Worm (Caenorhabditis elegans): ENCODE results near the gene ceh-79.

Gene ceh-79

DNA sequence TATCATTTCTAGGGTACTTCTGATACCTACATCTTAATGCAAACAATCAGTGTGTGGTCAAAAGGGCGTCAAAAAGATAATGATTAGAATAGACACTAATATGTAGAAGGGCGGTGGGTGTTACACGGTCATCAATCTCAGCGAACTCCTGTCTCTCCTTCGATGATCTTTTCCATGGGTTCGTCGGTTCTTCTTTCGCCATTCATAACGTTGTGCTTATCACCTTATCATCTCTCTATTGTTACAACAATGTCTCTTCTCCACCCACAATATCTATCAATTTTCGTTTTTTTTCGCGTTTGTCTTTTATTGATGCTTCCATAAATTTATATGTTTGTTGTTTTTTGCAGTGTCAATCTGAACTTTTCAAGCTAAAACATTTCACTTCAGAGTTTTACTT is at the start of gene ceh-79:
Gene ceh-79, plus strand, starts transcription at position 391 of the 400 bp plus-strand sequence.
- TF ChIP-seq pax-3 (tag; optimal IDR thresholded peaks at IDR 0.05), result peak; percentile 2
- TF ChIP-seq lsy-2 (tag; optimal IDR thresholded peaks at IDR 0.05), result no peak
- TF ChIP-seq blmp-1 (tag; optimal IDR thresholded peaks at IDR 0.05), result peak; percentile 38
- no peak for TF ChIP-seq nhr-28 (tag; optimal IDR thresholded peaks at IDR 0.05)
- no peak for TF ChIP-seq xbp-1 (tag; optimal IDR thresholded peaks at IDR 0.05)
- TF ChIP-seq vab-15 (tag; optimal IDR thresholded peaks at IDR 0.05), result no peak
- peak in 1 of 6 experiments; percentile 13 for TF ChIP-seq elt-3 (tag; optimal IDR thresholded peaks at IDR 0.05)

DNA sequence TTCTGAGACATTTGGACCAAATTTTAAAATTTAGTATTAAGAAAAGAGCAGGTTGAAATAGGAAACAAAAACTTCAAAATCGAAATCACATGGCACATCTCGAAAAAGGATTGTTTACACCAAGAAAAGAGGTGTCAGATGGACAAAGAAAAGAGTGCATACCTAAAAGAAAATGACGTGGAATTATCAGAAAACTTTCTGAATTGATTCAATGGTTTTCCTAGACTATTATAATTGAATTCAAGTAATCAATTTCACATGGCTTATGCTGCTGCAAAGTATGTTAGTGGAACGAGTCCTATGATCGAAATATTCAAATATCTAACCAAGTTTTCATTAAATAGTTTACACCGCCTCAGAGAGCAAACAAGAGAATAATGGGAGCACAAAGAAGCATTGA is 48.8 kb upstream of the ceh-79 start:
- peak; percentile 68 for TF ChIP-seq nhr-71 (tag; optimal IDR thresholded peaks at IDR 0.05)
- no peak for TF ChIP-seq C04F5.9 (tag; optimal IDR thresholded peaks at IDR 0.05)
- TF ChIP-seq ceh-90 (tag; optimal IDR thresholded peaks at IDR 0.05), result no peak
- TF ChIP-seq nhr-28 (tag; optimal IDR thresholded peaks at IDR 0.05), result no peak
- no peak for TF ChIP-seq hlh-17 (GFP tag; optimal IDR thresholded peaks at IDR 0.05; ENCODE audit: borderline replicate concordance)
- no peak for TF ChIP-seq lir-3 (tag; optimal IDR thresholded peaks at IDR 0.05; ENCODE audit: poor library complexity)
- TF ChIP-seq nhr-20 (tag; optimal IDR thresholded peaks at IDR 0.05), result peak; percentile 16
- TF ChIP-seq aha-1 (tag; optimal IDR thresholded peaks at IDR 0.05), result no peak
- TF ChIP-seq blmp-1 (tag; optimal IDR thresholded peaks at IDR 0.05), result no peak
- no peak for TF ChIP-seq C16A3.4 (tag; optimal IDR thresholded peaks at IDR 0.05)
- no peak for TF ChIP-seq vab-15 (tag; optimal IDR thresholded peaks at IDR 0.05)
- no peak for TF ChIP-seq zag-1 (tag; optimal IDR thresholded peaks at IDR 0.05)
- peak; percentile 61 for TF ChIP-seq sox-4 (tag; optimal IDR thresholded peaks at IDR 0.05)
- no peak for TF ChIP-seq unc-62 (GFP tag; optimal IDR thresholded peaks at IDR 0.05)
- TF ChIP-seq skn-1 (tag; optimal IDR thresholded peaks at IDR 0.05), result no peak
- no peak for TF ChIP-seq elt-3 (tag; optimal IDR thresholded peaks at IDR 0.05)
- no peak for TF ChIP-seq rnt-1 (tag; optimal IDR thresholded peaks at IDR 0.05)
- TF ChIP-seq ceh-88 (GFP tag; IDR thresholded peaks at IDR 0.05), result no peak
- TF ChIP-seq nhr-85 (tag), result peak; percentile 43
- TF ChIP-seq pax-3 (tag; optimal IDR thresholded peaks at IDR 0.05), result peak; percentile 43
- TF ChIP-seq unc-130 (tag; optimal IDR thresholded peaks at IDR 0.05), result no peak
- TF ChIP-seq ztf-4 (tag; optimal IDR thresholded peaks at IDR 0.05), result no peak
- no peak for TF ChIP-seq unc-86 (tag; optimal IDR thresholded peaks at IDR 0.05)
- no peak for TF ChIP-seq F16B12.6 (tag; optimal IDR thresholded peaks at IDR 0.05)
- no peak for TF ChIP-seq pqm-1 (tag; optimal IDR thresholded peaks at IDR 0.05)
- TF ChIP-seq hpl-2 (GFP tag; optimal IDR thresholded peaks at IDR 0.05), result no peak
- peak; percentile 67 for TF ChIP-seq nhr-47 (tag; optimal IDR thresholded peaks at IDR 0.05)
- TF ChIP-seq mep-1 (tag; optimal IDR thresholded peaks at IDR 0.05), result no peak
- no peak for TF ChIP-seq ztf-11 (tag; optimal IDR thresholded peaks at IDR 0.05)
- no peak for TF ChIP-seq dpl-1 (GFP tag; optimal IDR thresholded peaks at IDR 0.05)
- peak in 1 of 2 experiments; percentile 23 for TF ChIP-seq lsy-2 (tag; optimal IDR thresholded peaks at IDR 0.05)
- no peak for TF ChIP-seq nhr-11 (tag; optimal IDR thresholded peaks at IDR 0.05)
- TF ChIP-seq mef-2 (tag; optimal IDR thresholded peaks at IDR 0.05), result no peak
- TF ChIP-seq ama-1 (optimal IDR thresholded peaks at IDR 0.05), result no peak
- no peak for TF ChIP-seq ces-1 (GFP tag; optimal IDR thresholded peaks at IDR 0.05)
- TF ChIP-seq fos-1 (tag; optimal IDR thresholded peaks at IDR 0.05), result no peak
- peak; percentile 87 for TF ChIP-seq fkh-8 (tag; optimal IDR thresholded peaks at IDR 0.05)
- TF ChIP-seq dsc-1 (tag; optimal IDR thresholded peaks at IDR 0.05), result peak; percentile 36
- no peak for TF ChIP-seq egl-27 (tag; optimal IDR thresholded peaks at IDR 0.05)
- no peak for TF ChIP-seq lin-15B (tag; optimal IDR thresholded peaks at IDR 0.05)
- no peak for TF ChIP-seq xbp-1 (tag; optimal IDR thresholded peaks at IDR 0.05)
- no peak for TF ChIP-seq efl-3 (GFP tag; optimal IDR thresholded peaks at IDR 0.05)
- TF ChIP-seq nhr-77 (tag; optimal IDR thresholded peaks at IDR 0.05), result no peak
- TF ChIP-seq ets-5 (GFP tag; IDR thresholded peaks at IDR 0.05), result no peak
- TF ChIP-seq C34B4.2 (tag; optimal IDR thresholded peaks at IDR 0.05), result no peak

Measured in whole organism, L1 larva.